Worm (Caenorhabditis elegans) whole organism, L3 larva: ENCODE results near the gene F14D7.2.

ENCODE experiments used
- R02D3.7 ChIP-seq: fragments of 150-350 bp; optimal IDR thresholded peaks from 2 replicates; lab custom pipeline; 2014; ENCODE audit warnings: missing biosample characterization, missing genetic modification characterization
- ZK546.5 ChIP-seq: sonication (generic microtip); optimal IDR thresholded peaks from 2 replicates; lab custom pipeline; 2017; ENCODE audit warnings: missing biosample characterization, missing genetic modification characterization
- aly-2 ChIP-seq: fragments of 150-350 bp; optimal IDR thresholded peaks from 2 replicates; lab custom pipeline; 2014; ENCODE audit warnings: missing biosample characterization, missing genetic modification characterization
- ama-1 ChIP-seq: fragments of 150-350 bp; optimal IDR thresholded peaks from 2 replicates; lab custom pipeline; 2018
- ceh-16 ChIP-seq: sonication (generic microtip); optimal IDR thresholded peaks from 2 replicates; lab custom pipeline; 2017; ENCODE audit warnings: missing biosample characterization, missing genetic modification characterization
- ceh-28 ChIP-seq: fragments of 150-350 bp; optimal IDR thresholded peaks from 2 replicates; lab custom pipeline; 2014; ENCODE audit warnings: missing biosample characterization, missing genetic modification reagents, missing genetic modification characterization
- ceh-82 ChIP-seq: fragments of 150-350 bp; optimal IDR thresholded peaks from 2 replicates; lab custom pipeline; 2014; ENCODE audit warnings: missing biosample characterization, missing genetic modification characterization
- ceh-9 ChIP-seq: sonication (generic microtip); optimal IDR thresholded peaks from 2 replicates; lab custom pipeline; 2018; ENCODE audit warnings: missing biosample characterization, missing genetic modification characterization
- daf-12 ChIP-seq: fragments of 150-350 bp; optimal IDR thresholded peaks from 2 replicates; lab custom pipeline; 2014; ENCODE audit warnings: missing biosample characterization, missing genetic modification reagents, missing genetic modification characterization
- egl-27 ChIP-seq: sonication (generic microtip); optimal IDR thresholded peaks from 4 replicates; lab custom pipeline; 2017; ENCODE audit warnings: missing biosample characterization, missing genetic modification reagents, missing genetic modification characterization
- egl-5 ChIP-seq: fragments of 150-350 bp; optimal IDR thresholded peaks from 2 replicates; lab custom pipeline; 2017; ENCODE audit warnings: missing biosample characterization, missing genetic modification reagents, missing genetic modification characterization, inconsistent platforms
- elt-2 ChIP-seq: sonication (generic microtip); optimal IDR thresholded peaks from 2 replicates; lab custom pipeline; 2016; ENCODE audit warnings: missing genetic modification reagents, mild to moderate bottlenecking, missing genetic modification characterization, missing compliant biosample characterization
- eor-1 ChIP-seq, 2 experiments: fragments of 150-350 bp; optimal IDR thresholded peaks; 2 replicates each; lab custom pipeline; 2014 to 2018; ENCODE audit warnings: missing biosample characterization in 2 of 2, missing genetic modification characterization in 2 of 2
- fkh-10 ChIP-seq: sonication (generic microtip); optimal IDR thresholded peaks from 2 replicates; lab custom pipeline; 2017; ENCODE audit warnings: missing biosample characterization, missing genetic modification reagents, missing genetic modification characterization
- fkh-2 ChIP-seq: fragments of 150-350 bp; optimal IDR thresholded peaks from 2 replicates; lab custom pipeline; 2014; ENCODE audit warnings: missing biosample characterization, missing genetic modification reagents, missing genetic modification characterization
- fos-1 ChIP-seq: fragments of 150-350 bp; optimal IDR thresholded peaks from 2 replicates; lab custom pipeline; 2014; ENCODE audit warnings: missing biosample characterization, missing genetic modification characterization
- hmg-11 ChIP-seq: sonication (generic microtip); optimal IDR thresholded peaks from 2 replicates; lab custom pipeline; 2016; ENCODE audit warnings: missing genetic modification characterization, missing compliant biosample characterization
- jun-1 ChIP-seq: fragments of 150-350 bp; optimal IDR thresholded peaks from 2 replicates; lab custom pipeline; 2014; ENCODE audit warnings: missing biosample characterization, missing genetic modification reagents, missing genetic modification characterization
- lin-15B ChIP-seq: fragments of 150-350 bp; optimal IDR thresholded peaks from 2 replicates; lab custom pipeline; 2014; ENCODE audit warnings: missing biosample characterization, missing genetic modification characterization
- lin-39 ChIP-seq: fragments of 150-350 bp; optimal IDR thresholded peaks from 2 replicates; lab custom pipeline; 2018; ENCODE audit warnings: missing biosample characterization, missing genetic modification reagents, missing genetic modification characterization
- lsy-12 ChIP-seq: sonication (generic microtip); optimal IDR thresholded peaks from 2 replicates; lab custom pipeline; 2016; ENCODE audit warnings: mild to moderate bottlenecking, missing genetic modification characterization, missing compliant biosample characterization
- mdl-1 ChIP-seq: fragments of 150-350 bp; optimal IDR thresholded peaks from 2 replicates; lab custom pipeline; 2014; ENCODE audit warnings: missing biosample characterization, missing genetic modification characterization
- mml-1 ChIP-seq: fragments of 150-350 bp; sonication (generic microtip); optimal IDR thresholded peaks from 3 replicates; lab custom pipeline; 2014; ENCODE audit warnings: missing biosample characterization, missing genetic modification characterization
- nfya-1 ChIP-seq: sonication (generic microtip); optimal IDR thresholded peaks from 2 replicates; lab custom pipeline; 2017; ENCODE audit warnings: missing genetic modification characterization, mild to moderate bottlenecking, missing compliant biosample characterization, antibody characterized with exemption, moderate library complexity; ENCODE audit not compliant: insufficient read depth
- nhr-23 ChIP-seq: fragments of 150-350 bp; optimal IDR thresholded peaks from 2 replicates; lab custom pipeline; 2014; ENCODE audit warnings: missing biosample characterization, missing genetic modification reagents, missing genetic modification characterization
- nhr-237 ChIP-seq: fragments of 150-350 bp; optimal IDR thresholded peaks from 2 replicates; lab custom pipeline; 2014; ENCODE audit warnings: missing biosample characterization, missing genetic modification characterization
- nhr-25 ChIP-seq: sonication (generic microtip); optimal IDR thresholded peaks from 2 replicates; lab custom pipeline; 2017; ENCODE audit warnings: missing biosample characterization, missing genetic modification characterization
- nhr-28 ChIP-seq: fragments of 150-350 bp; optimal IDR thresholded peaks from 2 replicates; lab custom pipeline; 2014; ENCODE audit warnings: missing biosample characterization, missing genetic modification characterization
- nhr-43 ChIP-seq: sonication (generic microtip); optimal IDR thresholded peaks from 2 replicates; lab custom pipeline; 2016; ENCODE audit warnings: mild to moderate bottlenecking, missing genetic modification characterization, missing compliant biosample characterization; ENCODE audit not compliant: poor library complexity, severe bottlenecking
- nhr-76 ChIP-seq: fragments of 150-350 bp; sonication (generic microtip); optimal IDR thresholded peaks from 5 replicates; lab custom pipeline; 2014; ENCODE audit warnings: missing biosample characterization, missing genetic modification characterization
- nhr-77 ChIP-seq: fragments of 150-350 bp; optimal IDR thresholded peaks from 2 replicates; lab custom pipeline; 2014; ENCODE audit warnings: missing biosample characterization, missing genetic modification characterization
- pqm-1 ChIP-seq: fragments of 150-350 bp; optimal IDR thresholded peaks from 2 replicates; lab custom pipeline; 2017; ENCODE audit warnings: missing biosample characterization, missing genetic modification characterization, inconsistent platforms
- sea-2 ChIP-seq: fragments of 150-350 bp; sonication (generic microtip); optimal IDR thresholded peaks from 4 replicates; lab custom pipeline; 2014; ENCODE audit warnings: missing biosample characterization, missing genetic modification reagents, missing genetic modification characterization
- snpc-4 ChIP-seq: fragments of 150-350 bp; optimal IDR thresholded peaks from 2 replicates; lab custom pipeline; 2014; ENCODE audit warnings: missing biosample characterization, missing genetic modification characterization
- tbx-2 ChIP-seq: sonication (generic microtip); optimal IDR thresholded peaks from 2 replicates; lab custom pipeline; 2016; ENCODE audit warnings: mild to moderate bottlenecking, missing genetic modification characterization, missing compliant biosample characterization
- unc-62 ChIP-seq: fragments of 150-350 bp; sonication (generic microtip); optimal IDR thresholded peaks from 4 replicates; lab custom pipeline; 2014; ENCODE audit warnings: missing biosample characterization, missing genetic modification reagents, missing genetic modification characterization
- zag-1 ChIP-seq: fragments of 150-350 bp; optimal IDR thresholded peaks from 2 replicates; lab custom pipeline; 2014; ENCODE audit warnings: missing biosample characterization, missing genetic modification characterization
- ztf-11 ChIP-seq: fragments of 150-350 bp; optimal IDR thresholded peaks from 2 replicates; lab custom pipeline; 2014; ENCODE audit warnings: missing biosample characterization, missing genetic modification characterization
- ztf-4 ChIP-seq: fragments of 150-350 bp; optimal IDR thresholded peaks from 2 replicates; lab custom pipeline; 2014; ENCODE audit warnings: missing biosample characterization, missing genetic modification characterization

Gene F14D7.2

DNA sequence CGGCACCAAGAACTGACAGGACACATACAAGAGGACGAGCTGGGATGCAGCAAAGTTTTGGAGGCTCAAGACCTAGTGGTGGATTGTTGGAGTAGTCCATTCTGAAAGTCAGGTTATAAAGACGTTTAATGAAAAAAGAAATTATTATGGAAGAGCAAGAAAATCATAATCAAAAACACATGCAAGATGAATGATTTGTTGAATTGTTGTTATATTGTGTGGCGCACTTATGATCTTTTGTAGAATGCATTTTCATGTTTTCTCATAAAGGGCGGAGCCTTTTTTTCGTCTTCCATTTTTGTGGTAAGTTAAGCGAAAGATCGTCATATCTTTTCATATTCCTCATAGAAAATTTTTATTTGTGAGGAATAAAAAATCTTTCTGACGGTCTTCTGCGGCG is 23.0 kb upstream of the F14D7.2 start, which contains the start of gene F47B8.2:
Gene F47B8.2 (minus strand): TSS at position 101 of the 400 bp plus-strand sequence.
- TF ChIP-seq nhr-28 (tag; lab: Kevin White, UChicago) (no peak), ceh-82 (tag; lab: Kevin White, UChicago) (no peak), jun-1 (no peak), nhr-23 (no peak), aly-2 (tag; lab: Kevin White, UChicago) (no peak), pqm-1 (no peak), ceh-9 (tag; lab: Kevin White, UChicago) (no peak), egl-27 (tag; lab: Kevin White, UChicago) (no peak), nhr-43 (tag; lab: Kevin White, UChicago) (no peak), nhr-25 (tag; lab: Kevin White, UChicago) (no peak), lin-39 (tag; lab: Kevin White, UChicago) (no peak), mdl-1 (tag; lab: Kevin White, UChicago) (no peak), ztf-11 (no peak), sea-2 (GFP tag; lab: Kevin White, UChicago) (no peak), R02D3.7 (tag; lab: Kevin White, UChicago) (no peak)
- TF ChIP-seq, all 47 proteins: peak for 0

DNA sequence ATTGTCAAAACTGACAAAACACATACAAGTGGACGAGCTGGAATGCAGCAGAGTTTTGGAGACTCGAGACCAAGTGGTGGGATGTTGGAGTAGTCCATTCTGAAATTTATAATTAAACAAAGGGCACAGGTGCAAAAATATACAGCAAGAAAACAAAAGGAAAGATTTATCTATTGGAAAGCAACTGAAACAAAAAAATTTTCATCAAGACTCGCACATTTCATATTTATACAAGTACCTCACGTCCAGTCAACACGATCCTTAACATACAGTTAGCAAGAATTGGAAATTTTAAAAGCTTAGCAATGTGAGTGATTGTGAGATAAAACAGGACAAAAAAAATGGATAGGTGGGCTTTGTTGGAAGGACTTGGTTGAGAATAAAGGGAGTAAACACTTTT is 20.7 kb upstream of the F14D7.2 start, which contains the start of gene F47B8.1:
Gene F47B8.1 (minus strand): TSS at position 101 of the 400 bp plus-strand sequence.
- TF ChIP-seq zag-1 (tag; lab: Kevin White, UChicago) = no peak
- TF ChIP-seq ztf-11 = no peak
- no peak for TF ChIP-seq ceh-28
- no peak for TF ChIP-seq elt-2 (tag; lab: Kevin White, UChicago)
- no peak for TF ChIP-seq nhr-23
- no peak for TF ChIP-seq lin-15B
- TF ChIP-seq mml-1 (tag; lab: Kevin White, UChicago) = no peak
- TF ChIP-seq fkh-2 = no peak
- no peak for TF ChIP-seq fkh-10
- no peak for TF ChIP-seq daf-12 (tag; lab: Kevin White, UChicago)
- no peak for TF ChIP-seq egl-27 (tag; lab: Kevin White, UChicago)

DNA sequence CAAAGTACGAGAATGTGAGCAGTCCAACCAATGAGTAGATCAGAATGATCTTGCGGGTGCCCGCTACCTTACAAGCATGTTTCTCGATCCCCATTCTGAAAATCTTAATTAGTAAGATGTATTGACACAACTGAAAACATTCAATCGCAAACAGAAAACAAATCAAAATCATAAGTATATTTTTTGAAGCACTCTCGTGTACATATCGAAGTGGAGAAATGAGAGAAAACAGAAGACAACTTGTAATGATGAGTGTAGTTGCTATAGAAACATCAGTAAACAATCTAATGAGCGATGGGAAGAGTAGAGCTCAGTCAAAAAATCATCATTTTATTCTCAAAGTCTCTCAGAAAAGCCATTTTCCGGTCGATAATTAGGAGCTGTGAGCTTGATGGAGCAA is 19.2 kb upstream of the F14D7.2 start, which contains the start of gene F14D7.8:
Gene F14D7.8 (minus strand): TSS at position 101 of the 400 bp plus-strand sequence.
- TF ChIP-seq lsy-12 (tag; lab: Kevin White, UChicago) (no peak), ama-1 (lab: Kevin White, UChicago) (no peak), lin-39 (tag; lab: Kevin White, UChicago) (no peak), ztf-4 (tag; lab: Kevin White, UChicago) (no peak), nhr-77 (tag; lab: Kevin White, UChicago) (no peak), fos-1 (tag; lab: Kevin White, UChicago) (no peak), hmg-11 (tag; lab: Kevin White, UChicago) (no peak), nfya-1 (tag; lab: Kevin White, UChicago) (no peak), aly-2 (tag; lab: Kevin White, UChicago) (no peak), ZK546.5 (tag; lab: Kevin White, UChicago) (no peak), ceh-28 (no peak), nhr-237 (tag; lab: Kevin White, UChicago) (no peak), snpc-4 (tag; lab: Kevin White, UChicago) (no peak), ceh-82 (tag; lab: Kevin White, UChicago) (no peak), tbx-2 (tag; lab: Kevin White, UChicago) (no peak)

DNA sequence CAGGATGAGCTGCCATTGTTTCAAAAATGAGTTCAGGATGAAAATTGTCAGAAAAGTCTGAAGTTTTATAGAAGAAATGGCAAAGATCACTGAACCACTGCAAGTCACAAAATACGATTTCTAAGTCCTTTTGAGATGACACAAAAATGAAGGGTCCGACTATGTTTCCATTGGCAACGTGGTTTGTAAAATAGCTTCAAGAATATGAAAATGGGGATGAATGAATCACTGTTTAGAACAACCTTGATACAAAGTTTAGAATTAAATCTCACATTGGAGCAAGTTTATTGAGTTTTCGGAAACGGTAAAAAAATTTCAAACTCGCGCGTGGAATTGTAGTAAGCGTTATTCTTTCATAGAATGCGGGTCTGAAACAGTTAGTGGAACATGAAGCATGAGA is 17.6 kb upstream of the F14D7.2 start, which contains the start of gene ddn-3:
Gene ddn-3 (minus strand): TSS at position 101 of the 400 bp plus-strand sequence.
- TF ChIP-seq ceh-82 (tag; lab: Kevin White, UChicago) (no peak), eor-1 (tag; optimal IDR thresholded peaks at IDR 0.05; lab: Kevin White, UChicago) (no peak), hmg-11 (tag; lab: Kevin White, UChicago) (no peak), ceh-16 (tag; lab: Kevin White, UChicago) (no peak), R02D3.7 (tag; lab: Kevin White, UChicago) (no peak), aly-2 (tag; lab: Kevin White, UChicago) (no peak), ceh-28 (no peak), nfya-1 (tag; lab: Kevin White, UChicago) (no peak), nhr-76 (tag; lab: Kevin White, UChicago) (no peak), nhr-43 (tag; lab: Kevin White, UChicago) (no peak), ZK546.5 (tag; lab: Kevin White, UChicago) (no peak), nhr-28 (tag; lab: Kevin White, UChicago) (no peak), ztf-11 (no peak), egl-5 (tag; lab: Kevin White, UChicago) (no peak), egl-27 (tag; lab: Kevin White, UChicago) (no peak), lin-39 (tag; lab: Kevin White, UChicago) (no peak), ztf-4 (tag; lab: Kevin White, UChicago) (no peak), fkh-10 (no peak), unc-62 (GFP tag; lab: Kevin White, UChicago) (no peak)
